Worm (Caenorhabditis elegans) whole organism, midembryonic: ENCODE data around the gene ntr-2.

ENCODE experiments used
- cog-1 ChIP-seq: sonication (generic microtip); optimal IDR thresholded peaks from 2 replicates; lab custom pipeline; 2016; ENCODE audit warnings: missing genetic modification characterization, missing compliant biosample characterization
- flt-1 ChIP-seq: fragments of 200-800 bp; sonication (Bioruptor generic); IDR thresholded peaks from 2 replicates; pipeline ENCODE4 v1.3.6; 2022; ENCODE audit warnings: missing genetic modification characterization, missing compliant biosample characterization
- klf-2 ChIP-seq: fragments of 200-800 bp; sonication (Bioruptor generic); conservative IDR thresholded peaks from 2 replicates; pipeline ENCODE4 v1.3.6; 2022; ENCODE audit warnings: missing genetic modification reagents, missing genetic modification characterization, missing compliant biosample characterization
- med-1 ChIP-seq: sonication (generic microtip); optimal IDR thresholded peaks from 2 replicates; lab custom pipeline; 2017; ENCODE audit warnings: missing genetic modification characterization, mild to moderate bottlenecking, missing compliant biosample characterization, antibody characterized with exemption, missing genetic modification reagents; ENCODE audit not compliant: insufficient read depth
- ref-1 ChIP-seq: fragments of 200-800 bp; sonication (Bioruptor generic); conservative IDR thresholded peaks from 2 replicates; pipeline ENCODE4 v1.3.6; 2022; ENCODE audit warnings: missing genetic modification reagents, missing genetic modification characterization, missing compliant biosample characterization
- ztf-23 ChIP-seq: fragments of 200-800 bp; sonication (Bioruptor generic); IDR thresholded peaks from 2 replicates; pipeline ENCODE4 v1.3.6; 2022; ENCODE audit warnings: missing genetic modification reagents, missing genetic modification characterization, missing compliant biosample characterization
- ztf-29 ChIP-seq: fragments of 200-800 bp; sonication (Bioruptor generic); IDR thresholded peaks from 2 replicates; pipeline ENCODE4 v1.3.6; 2022; ENCODE audit warnings: missing genetic modification reagents, missing genetic modification characterization, missing compliant biosample characterization

- no peak for TF ChIP-seq flt-1 (GFP tag; lab: Robert Waterston, UW)
- TF ChIP-seq ztf-23 (GFP tag; lab: Robert Waterston, UW), result no peak
- TF ChIP-seq ref-1 (GFP tag; lab: Robert Waterston, UW), result no peak
- TF ChIP-seq cog-1 (tag; lab: Kevin White, UChicago), result no peak
- no peak for TF ChIP-seq klf-2 (GFP tag; lab: Robert Waterston, UW)
- TF ChIP-seq ztf-29 (GFP tag; lab: Robert Waterston, UW), result no peak
- no peak for TF ChIP-seq med-1 (GFP tag; lab: Kevin White, UChicago)
Measured at ce11 chrX:14951797-14952196, 23.0 kb upstream of the ntr-2 start.
